Worm (Caenorhabditis elegans) whole organism, L4 larva: ENCODE measurements around the gene str-77.

ENCODE experiments used
- F44E2.7 ChIP-seq: fragments of 200-800 bp; sonication (Bioruptor generic); IDR thresholded peaks from 2 replicates; pipeline ENCODE4 v2.1.2; 2022; ENCODE audit warnings: missing genetic modification characterization, missing compliant biosample characterization
- F49E8.2 ChIP-seq: sonication (generic microtip); optimal IDR thresholded peaks from 2 replicates; lab custom pipeline; 2016; ENCODE audit warnings: missing compliant biosample characterization, mild to moderate bottlenecking, missing genetic modification characterization, borderline replicate concordance
- R02D3.7 ChIP-seq: fragments of 150-350 bp; sonication (generic microtip); optimal IDR thresholded peaks from 3 replicates; lab custom pipeline; 2014; ENCODE audit warnings: missing biosample characterization, missing genetic modification characterization
- T20F7.1 ChIP-seq: fragments of 200-800 bp; sonication (Bioruptor generic); optimal IDR thresholded peaks from 2 replicates; lab custom pipeline; 2018; ENCODE audit warnings: mild to moderate bottlenecking, missing genetic modification characterization, missing compliant biosample characterization
- ZK337.2 ChIP-seq: fragments of 200-800 bp; sonication (Bioruptor generic); IDR thresholded peaks from 2 replicates; pipeline ENCODE4 v1.3.6; 2022; ENCODE audit warnings: missing genetic modification reagents, missing genetic modification characterization, missing compliant biosample characterization
- ZK546.5 ChIP-seq, 2 experiments: sonication (generic microtip); optimal IDR thresholded peaks; 2 replicates each; lab custom pipeline; 2017; ENCODE audit warnings: missing biosample characterization in 2 of 2, missing genetic modification characterization in 2 of 2
- aha-1 ChIP-seq: fragments of 150-350 bp; peaks from one replicate; lab custom pipeline; 2014; ENCODE audit warnings: missing biosample characterization, missing genetic modification characterization
- arid-1 ChIP-seq: fragments of 200-800 bp; sonication (Bioruptor generic); conservative IDR thresholded peaks from 2 replicates; pipeline ENCODE4 v1.3.6; 2022; ENCODE audit warnings: missing genetic modification reagents, missing genetic modification characterization, missing compliant biosample characterization
- ceh-44 ChIP-seq: fragments of 200-800 bp; sonication (Bioruptor generic); IDR thresholded peaks from 2 replicates; pipeline ENCODE4 v1.3.6; 2022; ENCODE audit warnings: missing genetic modification reagents, missing genetic modification characterization, missing compliant biosample characterization
- ceh-82 ChIP-seq: sonication (generic microtip); optimal IDR thresholded peaks from 2 replicates; lab custom pipeline; 2017; ENCODE audit warnings: missing biosample characterization, missing genetic modification characterization
- cey-2 ChIP-seq: sonication (generic microtip); optimal IDR thresholded peaks from 3 replicates; lab custom pipeline; 2017; ENCODE audit warnings: missing genetic modification characterization, mild to moderate bottlenecking, missing compliant biosample characterization, antibody characterized with exemption, borderline replicate concordance; ENCODE audit not compliant: insufficient read depth
- daf-12 ChIP-seq: fragments of 150-350 bp; optimal IDR thresholded peaks from 2 replicates; lab custom pipeline; 2014; ENCODE audit warnings: missing biosample characterization, missing genetic modification reagents, missing genetic modification characterization
- dpl-1 ChIP-seq: fragments of 150-350 bp; optimal IDR thresholded peaks from 2 replicates; lab custom pipeline; 2014; ENCODE audit warnings: missing biosample characterization, missing genetic modification reagents, missing genetic modification characterization
- egl-27 ChIP-seq: sonication (generic microtip); optimal IDR thresholded peaks from 3 replicates; lab custom pipeline; 2017; ENCODE audit warnings: missing biosample characterization, missing genetic modification reagents, missing genetic modification characterization
- egl-43 ChIP-seq: fragments of 200-800 bp; sonication (Bioruptor generic); IDR thresholded peaks from 2 replicates; pipeline ENCODE4 v1.3.6; 2022; ENCODE audit warnings: missing genetic modification reagents, missing genetic modification characterization, missing compliant biosample characterization
- fos-1 ChIP-seq: fragments of 150-350 bp; optimal IDR thresholded peaks from 2 replicates; lab custom pipeline; 2014; ENCODE audit warnings: missing biosample characterization, missing genetic modification characterization
- hlh-30 ChIP-seq: sonication (generic microtip); optimal IDR thresholded peaks from 2 replicates; lab custom pipeline; 2017; ENCODE audit warnings: antibody characterized with exemption, mild to moderate bottlenecking, missing genetic modification characterization, missing compliant biosample characterization; ENCODE audit not compliant: insufficient read depth
- jun-1 ChIP-seq: fragments of 150-350 bp; optimal IDR thresholded peaks from 2 replicates; lab custom pipeline; 2014; ENCODE audit warnings: missing biosample characterization, missing genetic modification reagents, missing genetic modification characterization
- lin-13 ChIP-seq: fragments of 150-350 bp; optimal IDR thresholded peaks from 2 replicates; lab custom pipeline; 2014; ENCODE audit warnings: missing biosample characterization, missing genetic modification reagents, missing genetic modification characterization
- mdl-1 ChIP-seq, 2 experiments: fragments of 150-350 bp in 1 of 2; sonication (generic microtip) in 1 of 2; optimal IDR thresholded peaks; 2 replicates each; lab custom pipeline; 2014 to 2017; ENCODE audit warnings: missing biosample characterization in 2 of 2, missing genetic modification characterization in 2 of 2
- mep-1 ChIP-seq: fragments of 150-350 bp; sonication (generic microtip); optimal IDR thresholded peaks from 3 replicates; lab custom pipeline; 2014; ENCODE audit warnings: missing biosample characterization, missing genetic modification characterization
- mes-2 ChIP-seq: sonication (generic microtip); optimal IDR thresholded peaks from 2 replicates; lab custom pipeline; 2016; ENCODE audit warnings: missing genotype, mild to moderate bottlenecking, missing genetic modification characterization, missing compliant biosample characterization; ENCODE audit not compliant: poor library complexity, severe bottlenecking
- mxl-2 ChIP-seq: fragments of 200-800 bp; sonication (Bioruptor generic); conservative IDR thresholded peaks from 2 replicates; pipeline ENCODE4 v1.3.6; 2022; ENCODE audit warnings: missing genetic modification reagents, missing genetic modification characterization, missing compliant biosample characterization
- nhr-28 ChIP-seq: fragments of 150-350 bp; optimal IDR thresholded peaks from 2 replicates; lab custom pipeline; 2014; ENCODE audit warnings: missing biosample characterization, missing genetic modification characterization
- nhr-42 ChIP-seq: fragments of 200-800 bp; sonication (Bioruptor generic); IDR thresholded peaks from 2 replicates; pipeline ENCODE4 v1.3.6; 2022; ENCODE audit warnings: missing genetic modification characterization, missing compliant biosample characterization
- nhr-48 ChIP-seq: sonication (generic microtip); optimal IDR thresholded peaks from 2 replicates; lab custom pipeline; 2016; ENCODE audit warnings: mild to moderate bottlenecking, missing genetic modification characterization, missing compliant biosample characterization
- pha-4 ChIP-seq, 2 experiments: fragments of 150-350 bp in 1 of 2; fragments of 200-800 bp in 1 of 2; sonication (Bioruptor generic) in 1 of 2; IDR thresholded peaks in 1 of 2; optimal IDR thresholded peaks in 1 of 2; 2 replicates each; pipeline versions ENCODE4 v1.3.6 to Lab custom; 2014 to 2022; ENCODE audit warnings: missing genetic modification characterization in 2 of 2, missing genetic modification reagents in 2 of 2, missing biosample characterization in 1 of 2, missing compliant biosample characterization in 1 of 2
- php-3 ChIP-seq: fragments of 200-800 bp; sonication (Bioruptor generic); IDR thresholded peaks from 2 replicates; pipeline ENCODE4 v1.3.6; 2022; ENCODE audit warnings: missing genetic modification reagents, missing genetic modification characterization, missing compliant biosample characterization
- set-16 ChIP-seq: fragments of 200-800 bp; sonication (Bioruptor generic); IDR thresholded peaks from 2 replicates; pipeline ENCODE4 v1.3.6; 2022; ENCODE audit warnings: missing genetic modification reagents, missing genetic modification characterization, missing compliant biosample characterization
- spr-3 ChIP-seq: fragments of 200-800 bp; sonication (Bioruptor generic); optimal IDR thresholded peaks from 2 replicates; lab custom pipeline; 2018; ENCODE audit warnings: mild to moderate bottlenecking, missing genetic modification characterization, missing compliant biosample characterization
- tag-97 ChIP-seq: fragments of 200-800 bp; sonication (Bioruptor generic); IDR thresholded peaks from 2 replicates; pipeline ENCODE4 v1.3.6; 2022; ENCODE audit warnings: missing genetic modification characterization, missing compliant biosample characterization
- unc-62 ChIP-seq, 3 experiments: fragments of 150-350 bp in 1 of 3; sonication (generic microtip); optimal IDR thresholded peaks in 2 of 3; peaks in 1 of 3; 1 replicate in 1 of 3; 2 replicates in 2 of 3; lab custom pipeline; 2014 to 2017; ENCODE audit warnings: missing biosample characterization in 3 of 3, missing genetic modification characterization in 3 of 3, missing genetic modification reagents in 3 of 3, missing genotype in 1 of 3
- zag-1 ChIP-seq: fragments of 150-350 bp; optimal IDR thresholded peaks from 2 replicates; lab custom pipeline; 2014; ENCODE audit warnings: missing biosample characterization, missing genetic modification characterization
- zip-11 ChIP-seq: fragments of 200-800 bp; sonication (Bioruptor generic); IDR thresholded peaks from 2 replicates; pipeline ENCODE4 v1.3.6; 2022; ENCODE audit warnings: missing genetic modification characterization, missing compliant biosample characterization

The str-77 gene

DNA sequence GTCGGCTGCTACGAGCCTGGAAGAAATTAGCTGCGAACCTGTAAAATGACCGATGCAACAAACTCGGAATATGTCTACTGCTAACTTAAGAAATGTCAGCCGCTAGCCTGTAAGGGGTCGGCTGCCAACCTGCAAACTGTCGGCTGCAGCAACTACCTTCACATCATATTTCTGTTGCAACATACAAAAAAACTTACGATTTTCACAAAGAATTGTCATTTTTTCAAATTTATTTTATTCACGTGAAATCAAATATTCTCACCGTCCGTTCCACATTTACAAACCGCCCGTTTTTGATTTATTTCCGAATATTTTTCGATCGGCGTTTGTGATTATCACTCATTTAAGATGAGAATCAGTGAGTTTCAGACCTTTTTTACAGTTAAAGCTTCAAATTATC lies 19.1 kb upstream of the str-77 start, which contains the start of gene Y26G10.6:
Gene Y26G10.6 (plus strand): TSS at position 301 of the 400 bp plus-strand sequence.
- TF ChIP-seq mep-1 (tag; lab: Kevin White, UChicago) = no peak
- no peak for TF ChIP-seq mxl-2
- no peak for TF ChIP-seq spr-3 (GFP tag; lab: Kevin White, UChicago)
- no peak for TF ChIP-seq nhr-48 (tag; lab: Kevin White, UChicago)
- TF ChIP-seq ceh-82 (tag; lab: Kevin White, UChicago) = no peak
- no peak for TF ChIP-seq R02D3.7 (tag; lab: Kevin White, UChicago)
- no peak for TF ChIP-seq T20F7.1 (GFP tag; lab: Kevin White, UChicago)
- TF ChIP-seq ceh-44 (GFP tag; lab: Robert Waterston, UW) = no peak
- no peak for TF ChIP-seq fos-1 (tag; lab: Kevin White, UChicago)
- TF ChIP-seq F49E8.2 (tag; lab: Kevin White, UChicago) = no peak
- TF ChIP-seq lin-13 = no peak
- TF ChIP-seq mdl-1 (tag; optimal IDR thresholded peaks at IDR 0.05; lab: Kevin White, UChicago) = no peak
- TF ChIP-seq daf-12 (tag; lab: Kevin White, UChicago) = no peak
- no peak for TF ChIP-seq set-16 (GFP tag; lab: Robert Waterston, UW)
- TF ChIP-seq jun-1 = no peak
- no peak for TF ChIP-seq nhr-42 (GFP tag; lab: Robert Waterston, UW)

DNA sequence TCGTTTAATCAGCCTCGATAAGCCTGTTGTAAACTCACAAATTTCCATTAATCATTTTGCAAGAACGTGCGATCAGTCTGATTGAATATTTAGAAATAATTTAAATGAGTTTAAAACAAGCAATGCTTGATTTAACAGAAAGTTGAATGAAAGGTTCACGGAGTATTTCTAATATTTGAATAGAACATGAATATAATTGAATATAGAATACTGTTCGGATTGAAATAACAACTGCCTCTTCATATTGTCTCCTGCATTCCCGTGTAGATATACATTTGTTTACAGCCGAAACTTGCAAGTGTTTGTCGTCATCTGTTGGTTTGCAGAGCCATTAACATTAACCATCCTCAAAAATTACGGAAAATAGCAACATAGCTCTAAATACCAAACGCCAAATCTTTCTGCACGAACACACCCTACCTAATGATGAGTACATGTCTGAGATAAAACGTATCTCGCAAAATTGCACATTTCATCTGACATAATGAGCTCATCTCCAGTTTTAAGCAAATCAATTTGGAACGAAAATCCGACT lies 18.0 kb upstream of the str-77 start, which contains the start of the genes Y26G10.5 and srh-32:
Gene Y26G10.5 (minus strand): TSS at position 101 of the 535 bp plus-strand sequence.
Gene srh-32 (plus strand): TSS at position 485 of the 535 bp plus-strand sequence.
- peak; percentile 55 for TF ChIP-seq aha-1 (tag; lab: Kevin White, UChicago)
- no peak for TF ChIP-seq zag-1 (tag; lab: Kevin White, UChicago)

ce11 chrV:17705814-17706213 lies 12.9 kb upstream of the str-77 start, which contains the start of gene W06D12.6:
Gene W06D12.6 (plus strand): TSS chrV:17706114.
- TF ChIP-seq F44E2.7 (GFP tag; lab: Robert Waterston, UW) (no peak), hlh-30 (tag; lab: Kevin White, UChicago) (no peak), zip-11 (no peak), cey-2 (tag; lab: Kevin White, UChicago) (no peak), pha-4 (GFP tag; IDR thresholded peaks at IDR 0.05; lab: Robert Waterston, UW) (no peak), pha-4 (tag; optimal IDR thresholded peaks at IDR 0.05; lab: Kevin White, UChicago) (no peak), mes-2 (tag; lab: Kevin White, UChicago) (no peak), egl-27 (tag; lab: Kevin White, UChicago) (no peak), ceh-44 (GFP tag; lab: Robert Waterston, UW) (no peak), ZK546.5 (tag; optimal IDR thresholded peaks at IDR 0.05; lab: Kevin White, UChicago) (no peak), ZK337.2 (no peak), daf-12 (tag; lab: Kevin White, UChicago) (no peak), nhr-28 (no peak), T20F7.1 (GFP tag; lab: Kevin White, UChicago) (no peak), aha-1 (tag; lab: Kevin White, UChicago) (no peak), dpl-1 (GFP tag; lab: Kevin White, UChicago) (no peak), php-3 (GFP tag; lab: Robert Waterston, UW) (no peak), egl-43 (no peak), tag-97 (GFP tag; lab: Robert Waterston, UW) (no peak), arid-1 (GFP tag; lab: Robert Waterston, UW) (no peak)

DNA sequence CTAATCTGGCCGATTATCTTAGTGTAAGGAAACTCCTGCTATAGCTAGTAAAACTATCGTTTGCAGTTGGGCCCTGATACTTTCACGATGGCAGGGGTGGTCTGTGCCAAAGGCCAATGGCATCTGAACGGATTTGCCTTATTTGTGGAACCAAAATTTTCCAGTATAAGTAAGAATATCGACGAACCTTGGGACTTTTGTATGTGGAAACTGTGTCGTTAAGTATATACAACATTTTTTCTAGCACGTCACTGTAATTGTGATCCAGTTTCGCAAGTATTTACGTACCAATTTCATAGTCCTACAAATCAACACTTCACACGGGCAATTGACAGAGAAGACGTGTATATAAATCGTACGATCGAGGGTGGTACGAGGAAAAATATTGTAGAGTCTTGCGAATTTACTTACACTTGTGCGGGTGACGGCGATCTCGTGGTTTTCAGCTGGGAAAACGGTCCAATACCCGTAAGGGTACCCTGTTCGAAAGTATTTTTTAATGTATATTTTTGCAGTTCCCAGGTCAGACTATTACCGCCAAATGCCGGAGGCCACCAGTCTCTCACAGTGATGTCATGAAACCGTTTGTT lies 12.4 kb upstream of the str-77 start:
- peak; percentile 92 for TF ChIP-seq aha-1 (tag; lab: Kevin White, UChicago)
- peak in 1 of 2 experiments; percentile 94 for TF ChIP-seq unc-62 (GFP tag; optimal IDR thresholded peaks at IDR 0.05 in 1 of 2; lab: Kevin White, UChicago)
- TF ChIP-seq unc-62 (tag; optimal IDR thresholded peaks at IDR 0.05; lab: Kevin White, UChicago) = no peak
- TF ChIP-seq tag-97 (GFP tag; lab: Robert Waterston, UW) = no peak
